Fruit fly (Drosophila melanogaster): ENCODE measurements around the gene Sur-8.

DNA sequence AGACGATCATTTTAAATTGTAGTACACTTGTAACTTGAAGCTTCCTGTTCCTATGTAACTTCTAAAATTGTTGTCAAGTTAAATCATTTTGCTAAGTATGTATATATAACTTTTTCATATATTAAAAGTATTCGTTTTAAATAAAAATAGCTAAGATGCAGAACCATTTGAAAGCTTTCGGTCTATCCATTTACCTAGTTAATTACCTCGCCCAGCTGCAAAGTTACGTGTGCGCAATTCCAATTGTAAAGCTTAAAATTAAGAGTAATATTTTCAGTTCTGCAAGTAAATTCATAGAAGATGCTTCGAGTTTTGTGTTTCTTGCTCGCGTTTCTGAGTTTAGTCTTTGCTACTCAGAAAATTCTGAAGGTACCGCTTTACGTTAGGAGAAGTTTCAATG lies 7.0 kb upstream of the Sur-8 start, which contains the start of gene CG5860:
- TF ChIP-seq psq (optimal IDR thresholded peaks at IDR 0.05) = no peak
- TF ChIP-seq pan (optimal IDR thresholded peaks at IDR 0.05) = no peak

Data from whole organism.